Worm (Caenorhabditis elegans): ENCODE results near the gene F56D5.6.

Gene F56D5.6

ce11 chrIV:9444417-9445026 is 42.8 kb downstream of the F56D5.6 start (continued):
- peak; percentile 46; the same call in 1 of the 2 replicates for TF ChIP-seq madf-9 (GFP tag; conservative IDR thresholded peaks at IDR 0.05)
- TF ChIP-seq D1046.2 (GFP tag; IDR thresholded peaks at IDR 0.05) = no peak
- peak; percentile 53 for TF ChIP-seq ceh-32 (tag; optimal IDR thresholded peaks at IDR 0.05; ENCODE audit: poor library complexity)
- peak; percentile 87 for TF ChIP-seq nhr-102 (tag; optimal IDR thresholded peaks at IDR 0.05)
- peak; percentile 90 for TF ChIP-seq dmd-6 (GFP tag; IDR thresholded peaks at IDR 0.05)

ce11 chrIV:9445407-9445806 is 43.7 kb downstream of the F56D5.6 start, which contains the start of gene hsp-12.3:
Gene hsp-12.3, minus strand, starts transcription at chrIV:9445507.
- TF ChIP-seq hif-1 (tag; optimal IDR thresholded peaks at IDR 0.05) = peak in 1 of 2 experiments; percentile 1
- no peak for TF ChIP-seq ZK546.5 (tag; optimal IDR thresholded peaks at IDR 0.05)
- no peak for TF ChIP-seq dmd-9 (GFP tag; IDR thresholded peaks at IDR 0.05)

- no peak for TF ChIP-seq T20F7.1 (GFP tag; optimal IDR thresholded peaks at IDR 0.05)
- peak; percentile 54 for TF ChIP-seq nhr-11 (tag; optimal IDR thresholded peaks at IDR 0.05)
- peak in 1 of 2 experiments; percentile 80 for TF ChIP-seq daf-16 (GFP tag; optimal IDR thresholded peaks at IDR 0.05)
- TF ChIP-seq daf-16 (tag; optimal IDR thresholded peaks at IDR 0.05) = no peak
- TF ChIP-seq aly-2 (tag; optimal IDR thresholded peaks at IDR 0.05) = no peak
- TF ChIP-seq nhr-102 (tag; optimal IDR thresholded peaks at IDR 0.05) = no peak
- TF ChIP-seq tra-1 (GFP tag; IDR thresholded peaks at IDR 0.05) = no peak
- no peak for TF ChIP-seq Y75B8A.6 (GFP tag; IDR thresholded peaks at IDR 0.05)
- peak; percentile 48 for TF ChIP-seq hlh-30 (tag; optimal IDR thresholded peaks at IDR 0.05; ENCODE audit: insufficient read depth)
- no peak for TF ChIP-seq nhr-41 (GFP tag; IDR thresholded peaks at IDR 0.05)
- no peak for TF ChIP-seq ceh-32 (tag; optimal IDR thresholded peaks at IDR 0.05; ENCODE audit: poor library complexity)
- no peak for TF ChIP-seq ctbp-1 (GFP tag; IDR thresholded peaks at IDR 0.05)
- no peak for TF ChIP-seq nhr-10 (tag; optimal IDR thresholded peaks at IDR 0.05)
- TF ChIP-seq sdz-12 (GFP tag; optimal IDR thresholded peaks at IDR 0.05) = no peak
- TF ChIP-seq hmg-1.1 (GFP tag; IDR thresholded peaks at IDR 0.05) = no peak
These were observed 45.5 kb downstream of the F56D5.6 start, which contains the start of gene hsp-12.6 for ce11 chrIV:9447209-9447608. Gene hsp-12.6, minus strand, starts transcription at chrIV:9447228.

ce11 chrIV:9450375-9450774 is 48.7 kb downstream of the F56D5.6 start, which contains the start of gene cpin-1:
Gene cpin-1, plus strand, starts transcription at chrIV:9450675.
- TF ChIP-seq duxl-1 (tag; optimal IDR thresholded peaks at IDR 0.05; ENCODE audit: poor library complexity) (no peak), vab-7 (GFP tag; IDR thresholded peaks at IDR 0.05) (no peak), arid-1 (GFP tag; conservative IDR thresholded peaks at IDR 0.05) (no peak), unc-62 (GFP tag; optimal IDR thresholded peaks at IDR 0.05 in 1 of 2) (no peak), unc-62 (tag; optimal IDR thresholded peaks at IDR 0.05) (no peak), sdz-12 (GFP tag; optimal IDR thresholded peaks at IDR 0.05) (no peak), nhr-102 (tag; optimal IDR thresholded peaks at IDR 0.05) (no peak), zip-11 (GFP tag; IDR thresholded peaks at IDR 0.05) (no peak), ces-1 (GFP tag; optimal IDR thresholded peaks at IDR 0.05) (no peak), aly-2 (tag; optimal IDR thresholded peaks at IDR 0.05) (no peak), nhr-6 (tag; optimal IDR thresholded peaks at IDR 0.05) (no peak), mep-1 (tag; optimal IDR thresholded peaks at IDR 0.05) (no peak), unc-39 (tag; optimal IDR thresholded peaks at IDR 0.05) (no peak), mxl-2 (GFP tag; conservative IDR thresholded peaks at IDR 0.05) (no peak)

ce11 chrIV:9451816-9452215 is 50.1 kb downstream of the F56D5.6 start:
- TF ChIP-seq set-16 (GFP tag; IDR thresholded peaks at IDR 0.05) (no peak), ceh-82 (tag; optimal IDR thresholded peaks at IDR 0.05) (no peak), aha-1 (tag) (peak; percentile 95), ceh-44 (GFP tag; IDR thresholded peaks at IDR 0.05) (no peak), nhr-41 (GFP tag; IDR thresholded peaks at IDR 0.05) (no peak)
